Worm (Caenorhabditis elegans): Measurements from ENCODE around the gene K09E9.4.

K09E9.4 gene

DNA sequence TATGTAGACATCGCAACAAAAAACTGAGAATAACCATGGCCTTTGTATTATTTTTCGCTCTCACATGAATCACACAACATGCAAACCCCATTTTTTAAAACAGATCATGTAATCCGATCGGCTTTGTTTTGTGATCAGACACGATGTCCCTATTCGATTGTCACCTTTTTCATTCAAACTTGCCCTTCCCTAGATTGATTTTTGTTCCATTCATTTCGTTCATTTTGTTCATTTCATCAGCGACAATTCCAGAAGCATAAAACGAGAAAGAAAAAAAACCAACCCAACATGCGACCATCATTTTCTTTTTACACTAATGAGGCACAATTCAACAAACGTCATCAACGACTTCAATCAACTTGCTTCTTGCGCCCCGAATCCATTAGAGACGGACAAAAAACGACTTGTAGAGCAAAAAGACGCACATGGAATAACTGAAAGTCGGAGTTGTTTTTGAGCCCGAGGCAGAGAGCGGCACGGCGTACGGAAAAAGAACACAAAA, 20.7 kb upstream of the K09E9.4 start, which contains the start of gene F59D12.3:
Gene F59D12.3 (minus strand): TSS at position 51 of the 502 bp plus-strand sequence.
- no peak for TF ChIP-seq ztf-3 (GFP tag; optimal IDR thresholded peaks at IDR 0.05)
- TF ChIP-seq ZK185.1 (tag; optimal IDR thresholded peaks at IDR 0.05; ENCODE audit: poor library complexity, severe bottlenecking), result no peak
- TF ChIP-seq ztf-18 (tag; optimal IDR thresholded peaks at IDR 0.05), result no peak
- no peak for TF ChIP-seq nfya-1 (tag; optimal IDR thresholded peaks at IDR 0.05; ENCODE audit: borderline replicate concordance, insufficient read depth)
- no peak for TF ChIP-seq sptf-2 (GFP tag; optimal IDR thresholded peaks at IDR 0.05)
- no peak for TF ChIP-seq F10E7.11 (tag; optimal IDR thresholded peaks at IDR 0.05)
- no peak for TF ChIP-seq rpc-1 (optimal IDR thresholded peaks at IDR 0.05)
- no peak for TF ChIP-seq rpc-1 (tag; optimal IDR thresholded peaks at IDR 0.05)
- TF ChIP-seq madf-3 (GFP tag; IDR thresholded peaks at IDR 0.05), result no peak

DNA sequence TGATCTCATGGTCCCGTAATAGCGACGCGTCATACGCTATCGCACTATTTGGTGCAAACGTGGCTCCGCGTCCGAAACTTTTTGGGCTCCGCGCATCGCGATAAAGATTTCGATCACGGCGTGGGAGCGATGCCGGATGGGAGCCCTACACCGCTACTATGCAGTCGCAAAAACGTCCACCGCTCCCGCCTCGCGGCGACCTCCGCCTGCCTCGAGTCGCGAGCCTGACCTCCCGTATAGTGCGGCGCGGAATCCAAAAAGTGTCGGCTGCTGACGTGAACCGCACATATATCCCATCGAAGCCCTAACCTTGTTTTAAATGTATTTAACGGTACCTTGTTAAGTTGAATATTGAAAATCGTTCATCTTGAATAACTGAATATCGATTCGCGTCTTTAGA, 20.2 kb upstream of the K09E9.4 start:
- 0 out of 2 replicates have a peak, but pooled peaks have one; percentile 8 for TF ChIP-seq attf-3 (GFP tag; conservative IDR thresholded peaks at IDR 0.05)
- no peak for TF ChIP-seq B0035.1 (tag; optimal IDR thresholded peaks at IDR 0.05)
- TF ChIP-seq egrh-3 (GFP tag; IDR thresholded peaks at IDR 0.05), result peak; percentile 63; the same call in 1 of the 2 replicates
- TF ChIP-seq rpc-1 (optimal IDR thresholded peaks at IDR 0.05), result no peak
- peak; percentile 9 for TF ChIP-seq rpc-1 (tag; optimal IDR thresholded peaks at IDR 0.05)
- 0 out of 2 replicates have a peak, but pooled peaks have one; percentile 48 for TF ChIP-seq lag-1 (GFP tag; IDR thresholded peaks at IDR 0.05)
- TF ChIP-seq efl-1 (GFP tag; optimal IDR thresholded peaks at IDR 0.05), result no peak
- TF ChIP-seq dpff-1 (tag; optimal IDR thresholded peaks at IDR 0.05), result no peak
- TF ChIP-seq zfh-2 (GFP tag; conservative IDR thresholded peaks at IDR 0.05), result peak; percentile 94
- no peak for TF ChIP-seq snpc-4 (GFP tag; optimal IDR thresholded peaks at IDR 0.05)
- peak in 2 of 4 experiments; percentile 59 to 76 for TF ChIP-seq snpc-4 (tag; optimal IDR thresholded peaks at IDR 0.05)
- no peak for TF ChIP-seq attf-6 (GFP tag; IDR thresholded peaks at IDR 0.05)

- peak; percentile 86 for TF ChIP-seq attf-3 (GFP tag; conservative IDR thresholded peaks at IDR 0.05)
- no peak for TF ChIP-seq ceh-40 (GFP tag; IDR thresholded peaks at IDR 0.05)
Measured at ce11 chrX:15647276-15647675, 17.0 kb upstream of the K09E9.4 start, which contains the start of gene F59D12.5. Gene F59D12.5, minus strand, starts transcription at chrX:15647369.

- TF ChIP-seq madf-8 (GFP tag; conservative IDR thresholded peaks at IDR 0.05) (no peak), nhr-179 (tag; optimal IDR thresholded peaks at IDR 0.05) (no peak), unc-130 (GFP tag; optimal IDR thresholded peaks at IDR 0.05) (no peak), T07F8.4 (tag; optimal IDR thresholded peaks at IDR 0.05) (no peak), K11D2.4 (GFP tag; IDR thresholded peaks at IDR 0.05) (no peak), hlh-26 (GFP tag; conservative IDR thresholded peaks at IDR 0.05) (no peak), lin-26 (GFP tag; IDR thresholded peaks at IDR 0.05) (no peak), ztf-28 (GFP tag; IDR thresholded peaks at IDR 0.05) (no peak), ceh-58 (GFP tag; IDR thresholded peaks at IDR 0.05) (no peak), F49E8.2 (tag; optimal IDR thresholded peaks at IDR 0.05; ENCODE audit: insufficient read depth) (no peak), efl-1 (GFP tag; optimal IDR thresholded peaks at IDR 0.05) (no peak)
Measured at ce11 chrX:15642638-15643037, 12.4 kb upstream of the K09E9.4 start, which contains the start of gene H08J19.1. Gene H08J19.1, plus strand, starts transcription at chrX:15642938.

DNA sequence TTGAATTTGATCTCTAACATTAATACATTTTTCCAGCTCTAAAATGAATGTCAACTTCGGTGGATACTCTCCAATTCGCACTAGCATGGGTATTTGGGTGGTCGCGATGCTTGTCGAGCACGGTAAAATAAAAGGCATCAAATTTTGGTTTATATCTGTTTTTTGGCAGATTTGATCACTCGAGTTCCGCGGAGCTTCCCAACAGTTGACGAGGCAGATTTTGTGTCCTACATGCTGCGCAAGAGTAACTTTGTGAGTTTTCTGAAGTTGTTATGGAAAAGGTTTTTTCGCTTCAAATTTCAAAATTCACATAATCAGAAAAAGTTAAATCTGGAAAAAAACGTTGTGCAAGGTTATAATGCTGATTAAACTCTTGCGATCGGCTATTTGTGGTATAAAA, 11.1 kb upstream of the K09E9.4 start:
- TF ChIP-seq aptf-2 (GFP tag; conservative IDR thresholded peaks at IDR 0.05), result no peak
- no peak for TF ChIP-seq K11D2.4 (GFP tag; IDR thresholded peaks at IDR 0.05)
- no peak for TF ChIP-seq madf-3 (GFP tag; IDR thresholded peaks at IDR 0.05)
- TF ChIP-seq madf-8 (GFP tag; conservative IDR thresholded peaks at IDR 0.05), result no peak
- no peak for TF ChIP-seq ztf-6 (GFP tag; IDR thresholded peaks at IDR 0.05)
- TF ChIP-seq madf-6 (GFP tag; IDR thresholded peaks at IDR 0.05), result no peak
- no peak for TF ChIP-seq F10E7.11 (tag; optimal IDR thresholded peaks at IDR 0.05)
- TF ChIP-seq egl-18 (GFP tag; IDR thresholded peaks at IDR 0.05), result no peak
- TF ChIP-seq C17E4.6 (GFP tag; IDR thresholded peaks at IDR 0.05), result no peak
